Fruit fly (Drosophila melanogaster) whole organism, prepupa: ENCODE data around the gene tmod.

ENCODE experiments used
- Blimp-1 ChIP-seq: fragments of 200-800 bp; sonication (Bioruptor generic); optimal IDR thresholded peaks from 3 replicates; lab custom pipeline; 2017; ENCODE audit warnings: missing biosample characterization, missing genetic modification characterization, mild to moderate bottlenecking, moderate library complexity, missing genetic modification reagents
- CG10631 ChIP-seq: fragments of 200-800 bp; sonication (Bioruptor generic); optimal IDR thresholded peaks from 2 replicates; lab custom pipeline; 2016; ENCODE audit warnings: missing biosample characterization, missing genetic modification characterization
- CG11294 ChIP-seq: fragments of 200-800 bp; sonication (Bioruptor generic); IDR thresholded peaks from 2 replicates; pipeline ENCODE4 v1.3.6; 2022; ENCODE audit warnings: missing biosample characterization, missing genetic modification characterization
- CG11762 ChIP-seq: fragments of 200-800 bp; sonication (Bioruptor generic); optimal IDR thresholded peaks from 3 replicates; lab custom pipeline; 2016; ENCODE audit warnings: missing biosample characterization, missing genetic modification characterization; ENCODE audit not compliant: insufficient read depth
- CG11902 ChIP-seq: fragments of 200-800 bp; sonication (Bioruptor generic); optimal IDR thresholded peaks from 3 replicates; lab custom pipeline; 2016; ENCODE audit warnings: missing biosample characterization, missing genetic modification characterization
- CG15336 ChIP-seq: fragments of 200-800 bp; sonication (Bioruptor generic); IDR thresholded peaks from 2 replicates; pipeline ENCODE4 v1.3.6; 2022; ENCODE audit warnings: missing biosample characterization, missing genetic modification characterization
- CG16779 ChIP-seq: fragments of 200-800 bp; sonication (Bioruptor generic); optimal IDR thresholded peaks from 3 replicates; lab custom pipeline; 2017; ENCODE audit warnings: missing biosample characterization, mild to moderate bottlenecking, missing genetic modification characterization
- CG32006 ChIP-seq: fragments of 200-800 bp; sonication (Bioruptor generic); optimal IDR thresholded peaks from 3 replicates; lab custom pipeline; 2017; ENCODE audit warnings: missing biosample characterization, mild to moderate bottlenecking, missing genetic modification characterization
- CG3919 ChIP-seq: fragments of 200-800 bp; sonication (Bioruptor generic); optimal IDR thresholded peaks from 3 replicates; lab custom pipeline; 2016; ENCODE audit warnings: missing biosample characterization, missing genetic modification characterization
- CG4318 ChIP-seq: fragments of 200-800 bp; sonication (Bioruptor generic); optimal IDR thresholded peaks from 3 replicates; lab custom pipeline; 2017; ENCODE audit warnings: missing biosample characterization, mild to moderate bottlenecking, missing genetic modification characterization
- CG6163 ChIP-seq: fragments of 200-800 bp; sonication (Bioruptor generic); IDR thresholded peaks from 3 replicates; pipeline ENCODE4 v1.3.6; 2022; ENCODE audit warnings: missing biosample characterization, missing genetic modification characterization
- CG6276 ChIP-seq: fragments of 200-800 bp; sonication (Bioruptor generic); optimal IDR thresholded peaks from 2 replicates; lab custom pipeline; 2017; ENCODE audit warnings: missing biosample characterization, mild to moderate bottlenecking, missing genetic modification characterization
- CG6792 ChIP-seq: fragments of 200-800 bp; sonication (Bioruptor generic); optimal IDR thresholded peaks from 3 replicates; lab custom pipeline; 2016; ENCODE audit warnings: missing biosample characterization, missing genetic modification characterization
- CG6808 ChIP-seq: fragments of 200-800 bp; sonication (Bioruptor generic); optimal IDR thresholded peaks from 3 replicates; lab custom pipeline; 2017; ENCODE audit warnings: missing biosample characterization, missing genetic modification characterization, mild to moderate bottlenecking, moderate library complexity, missing genetic modification reagents
- CG6854 ChIP-seq: fragments of 200-800 bp; sonication (Bioruptor generic); optimal IDR thresholded peaks from 2 replicates; lab custom pipeline; 2017; ENCODE audit warnings: missing biosample characterization, mild to moderate bottlenecking, missing genetic modification characterization
- CG7368 ChIP-seq: fragments of 200-800 bp; sonication (Bioruptor generic); optimal IDR thresholded peaks from 3 replicates; lab custom pipeline; 2016; ENCODE audit warnings: missing biosample characterization, missing genetic modification characterization
- CG8319 ChIP-seq: fragments of 200-800 bp; sonication (Bioruptor generic); optimal IDR thresholded peaks from 3 replicates; lab custom pipeline; 2016; ENCODE audit warnings: missing biosample characterization, missing genetic modification characterization
- CG8632 ChIP-seq: fragments of 200-800 bp; sonication (Bioruptor generic); optimal IDR thresholded peaks from 3 replicates; lab custom pipeline; 2016; ENCODE audit warnings: missing biosample characterization, missing genetic modification characterization
- CG9139 ChIP-seq: fragments of 200-800 bp; sonication (Bioruptor generic); optimal IDR thresholded peaks from 3 replicates; lab custom pipeline; 2017; ENCODE audit warnings: missing biosample characterization, mild to moderate bottlenecking, missing genetic modification characterization
- Eip75B ChIP-seq: fragments of 200-800 bp; sonication (Bioruptor generic); optimal IDR thresholded peaks from 3 replicates; lab custom pipeline; 2016; ENCODE audit warnings: missing biosample characterization, missing genetic modification characterization
- Eip93F ChIP-seq: fragments of 200-800 bp; sonication (Bioruptor generic); optimal IDR thresholded peaks from 2 replicates; lab custom pipeline; 2016; ENCODE audit warnings: missing biosample characterization, mild to moderate bottlenecking, missing genetic modification characterization
- Ets21C ChIP-seq: fragments of 200-800 bp; sonication (Bioruptor generic); optimal IDR thresholded peaks from 3 replicates; lab custom pipeline; 2016; ENCODE audit warnings: missing biosample characterization, missing genetic modification characterization
- Ets96B ChIP-seq: fragments of 200-800 bp; optimal IDR thresholded peaks from 2 replicates; lab custom pipeline; 2019; ENCODE audit warnings: missing biosample characterization, mild to moderate bottlenecking, missing genetic modification characterization, moderate library complexity
- Gug ChIP-seq: fragments of 200-800 bp; sonication (Bioruptor generic); IDR thresholded peaks from 2 replicates; pipeline ENCODE4 v1.3.6; 2022; ENCODE audit warnings: missing biosample characterization, missing genetic modification characterization
- Hr38 ChIP-seq: sonication (Bioruptor generic); optimal IDR thresholded peaks from 2 replicates; lab custom pipeline; 2016; ENCODE audit warnings: missing biosample characterization, missing genetic modification characterization
- Hr39 ChIP-seq: fragments of 200-800 bp; sonication (Bioruptor generic); optimal IDR thresholded peaks from 2 replicates; lab custom pipeline; 2016; ENCODE audit warnings: missing biosample characterization, missing genetic modification characterization
- Hr4 ChIP-seq: fragments of 200-800 bp; sonication (Bioruptor generic); optimal IDR thresholded peaks from 3 replicates; lab custom pipeline; 2016; ENCODE audit warnings: missing biosample characterization, missing genetic modification characterization
- Lpt ChIP-seq: fragments of 200-800 bp; sonication (Bioruptor generic); optimal IDR thresholded peaks from 3 replicates; lab custom pipeline; 2016; ENCODE audit warnings: missing biosample characterization, missing genetic modification characterization
- OdsH ChIP-seq: fragments of 200-800 bp; sonication (Bioruptor generic); optimal IDR thresholded peaks from 3 replicates; lab custom pipeline; 2016; ENCODE audit warnings: missing biosample characterization, missing genetic modification characterization
- Smox ChIP-seq: fragments of 200-800 bp; sonication (Bioruptor generic); optimal IDR thresholded peaks from 3 replicates; lab custom pipeline; 2016; ENCODE audit warnings: missing biosample characterization, missing genetic modification characterization
- Sox102F ChIP-seq: fragments of 200-800 bp; sonication (Bioruptor generic); optimal IDR thresholded peaks from 2 replicates; lab custom pipeline; 2016; ENCODE audit warnings: missing biosample characterization, mild to moderate bottlenecking, missing genetic modification characterization
- Sox15 ChIP-seq: fragments of 200-800 bp; sonication (Bioruptor generic); optimal IDR thresholded peaks from 3 replicates; lab custom pipeline; 2016; ENCODE audit warnings: missing biosample characterization, missing genetic modification characterization
- acj6 ChIP-seq: fragments of 200-800 bp; sonication (Bioruptor generic); optimal IDR thresholded peaks from 3 replicates; lab custom pipeline; 2016; ENCODE audit warnings: missing biosample characterization, missing genetic modification characterization
- dac ChIP-seq: fragments of 200-800 bp; sonication (Bioruptor generic); optimal IDR thresholded peaks from 2 replicates; lab custom pipeline; 2017; ENCODE audit warnings: missing biosample characterization, mild to moderate bottlenecking, missing genetic modification characterization
- dsx ChIP-seq: fragments of 200-800 bp; optimal IDR thresholded peaks from 3 replicates; lab custom pipeline; 2019; ENCODE audit warnings: missing biosample characterization, mild to moderate bottlenecking, missing genetic modification characterization, moderate library complexity; ENCODE audit not compliant: poor library complexity, severe bottlenecking
- eg ChIP-seq: fragments of 200-800 bp; sonication (Bioruptor generic); IDR thresholded peaks from 3 replicates; pipeline ENCODE4 v1.3.6; 2022; ENCODE audit warnings: missing biosample characterization, missing genetic modification characterization
- esn ChIP-seq: fragments of 200-800 bp; sonication (Bioruptor generic); optimal IDR thresholded peaks from 2 replicates; lab custom pipeline; 2016; ENCODE audit warnings: missing biosample characterization, mild to moderate bottlenecking, missing genetic modification characterization, moderate library complexity
- fd59A ChIP-seq: fragments of 200-800 bp; sonication (Bioruptor generic); optimal IDR thresholded peaks from 2 replicates; lab custom pipeline; 2017; ENCODE audit warnings: missing biosample characterization, mild to moderate bottlenecking, missing genetic modification characterization, missing genetic modification reagents
- fd85E ChIP-seq: fragments of 200-800 bp; sonication (Bioruptor generic); optimal IDR thresholded peaks from 3 replicates; lab custom pipeline; 2016; ENCODE audit warnings: missing biosample characterization, missing genetic modification characterization
- lz ChIP-seq: fragments of 200-800 bp; sonication (Bioruptor generic); optimal IDR thresholded peaks from 3 replicates; lab custom pipeline; 2016; ENCODE audit warnings: missing biosample characterization, missing genetic modification characterization
- net ChIP-seq: fragments of 200-800 bp; sonication (Bioruptor generic); optimal IDR thresholded peaks from 3 replicates; lab custom pipeline; 2016; ENCODE audit warnings: missing biosample characterization, missing genetic modification characterization
- ss ChIP-seq, 2 experiments: fragments of 200-800 bp; sonication (Bioruptor generic); optimal IDR thresholded peaks; 2 replicates in 1 of 2; 3 replicates in 1 of 2; lab custom pipeline; 2017 to 2018; ENCODE audit warnings: mild to moderate bottlenecking in 2 of 2, missing biosample characterization in 2 of 2, missing genetic modification characterization in 2 of 2, moderate library complexity in 1 of 2
- svp ChIP-seq: fragments of 200-800 bp; sonication (Bioruptor generic); peaks from one replicate; lab custom pipeline; 2016; ENCODE audit warnings: missing biosample characterization, missing genetic modification characterization
- topi ChIP-seq: fragments of 200-800 bp; sonication (Bioruptor generic); optimal IDR thresholded peaks from 3 replicates; lab custom pipeline; 2016; ENCODE audit warnings: missing biosample characterization, missing genetic modification characterization
- vri ChIP-seq: fragments of 200-800 bp; sonication (Bioruptor generic); optimal IDR thresholded peaks from 3 replicates; lab custom pipeline; 2016; ENCODE audit warnings: missing biosample characterization, mild to moderate bottlenecking, missing genetic modification characterization

tmod gene

dm6 chr3R:30600154-30601009 lies 68.0 kb downstream of the tmod start (continued):
- peak; percentile 87 for TF ChIP-seq dsx
- no peak for TF ChIP-seq Hr38 (GFP tag; lab: Kevin White, UChicago)
- peak; percentile 91 for TF ChIP-seq Gug
- TF ChIP-seq Hr39 (GFP tag; lab: Kevin White, UChicago): peak; percentile 86
- TF ChIP-seq CG16779: peak; percentile 87
- peak; percentile 96 for TF ChIP-seq svp
- peak; percentile 98 for TF ChIP-seq eg (GFP tag; lab: Robert Waterston, UW)
- peak; percentile 95 for TF ChIP-seq net (GFP tag; lab: Kevin White, UChicago)
- peak; percentile 64 for TF ChIP-seq Blimp-1
- peak; percentile 91 for TF ChIP-seq OdsH

- peak; percentile 0 for TF ChIP-seq Sox102F
- TF ChIP-seq lz: peak; percentile 55
- TF ChIP-seq Hr4: peak; percentile 29
- TF ChIP-seq CG4318 (GFP tag; lab: Kevin White, UChicago): no peak
- TF ChIP-seq CG15336 (GFP tag; lab: Robert Waterston, UW): peak; percentile 32; the same call in 1 of the 2 replicates
- TF ChIP-seq Eip75B (GFP tag; lab: Kevin White, UChicago): peak; percentile 13
- TF ChIP-seq CG6808 (GFP tag; lab: Kevin White, UChicago): peak; percentile 93
- peak; percentile 30 for TF ChIP-seq acj6 (GFP tag; lab: Kevin White, UChicago)
- peak; percentile 9 for TF ChIP-seq CG11902 (GFP tag; lab: Kevin White, UChicago)
- no peak for TF ChIP-seq fd85E (GFP tag; lab: Kevin White, UChicago)
- no peak for TF ChIP-seq Ets96B (tag; lab: Kevin White, UChicago)
- peak; percentile 14 for TF ChIP-seq CG3919 (GFP tag; lab: Kevin White, UChicago)
- no peak for TF ChIP-seq CG8632
- no peak for TF ChIP-seq CG32006 (GFP tag; lab: Kevin White, UChicago)
- TF ChIP-seq ss (GFP tag; optimal IDR thresholded peaks at IDR 0.05; lab: Kevin White, UChicago): no peak
- no peak for TF ChIP-seq Ets21C (GFP tag; lab: Kevin White, UChicago)
- peak; percentile 6 for TF ChIP-seq Eip93F
- TF ChIP-seq esn (GFP tag; lab: Kevin White, UChicago): peak; percentile 52
- TF ChIP-seq CG6163: peak; percentile 54; the same call in 2 of the 3 replicates
- no peak for TF ChIP-seq CG11294 (GFP tag; lab: Robert Waterston, UW)
- TF ChIP-seq topi (GFP tag; lab: Kevin White, UChicago): peak; percentile 21
- TF ChIP-seq CG9139 (GFP tag; lab: Kevin White, UChicago): no peak
- 0 out of 2 replicates have a peak, but pooled peaks have one; percentile 16 for TF ChIP-seq Gug
- no peak for TF ChIP-seq fd59A (GFP tag; lab: Kevin White, UChicago)
- TF ChIP-seq CG10631 (GFP tag; lab: Kevin White, UChicago): peak; percentile 58
- TF ChIP-seq Lpt: no peak
- TF ChIP-seq CG11762 (GFP tag; lab: Kevin White, UChicago): no peak
- TF ChIP-seq dac (GFP tag; lab: Kevin White, UChicago): no peak
- TF ChIP-seq Hr38 (GFP tag; lab: Kevin White, UChicago): no peak
- no peak for TF ChIP-seq dsx
- peak; percentile 82 for TF ChIP-seq svp
- peak; percentile 2 for TF ChIP-seq CG7368 (GFP tag; lab: Kevin White, UChicago)
- peak; percentile 34 for TF ChIP-seq OdsH
- no peak for TF ChIP-seq Sox15 (GFP tag; lab: Kevin White, UChicago)
- TF ChIP-seq CG6792 (GFP tag; lab: Kevin White, UChicago): peak; percentile 11
- no peak for TF ChIP-seq CG6854 (GFP tag; lab: Kevin White, UChicago)
- TF ChIP-seq CG16779: no peak
- peak; percentile 35 for TF ChIP-seq CG8319 (GFP tag; lab: Kevin White, UChicago)
- no peak for TF ChIP-seq net (GFP tag; lab: Kevin White, UChicago)
- TF ChIP-seq vri (GFP tag; lab: Kevin White, UChicago): no peak
- peak; percentile 34 for TF ChIP-seq Smox (GFP tag; lab: Kevin White, UChicago)
- no peak for TF ChIP-seq Blimp-1
- TF ChIP-seq CG6276 (GFP tag; lab: Kevin White, UChicago): no peak
Measured at dm6 chr3R:30601440-30602256, 69.2 kb downstream of the tmod start, which contains the start of the genes CG2246 and CG31021. Gene CG2246, minus strand, starts transcription at chr3R:30601489. Gene CG31021, plus strand, starts transcription at chr3R:30602206.
